Worm (Caenorhabditis elegans): Measurements from ENCODE around the gene C06E2.2.

ce11 chrX:8929688-8930087 lies 50.2 kb downstream of the C06E2.2 start:
- TF ChIP-seq nhr-76 (tag; optimal IDR thresholded peaks at IDR 0.05) (no peak), elt-3 (tag; optimal IDR thresholded peaks at IDR 0.05) (no peak), lin-13 (tag; optimal IDR thresholded peaks at IDR 0.05) (no peak), lsy-2 (tag; optimal IDR thresholded peaks at IDR 0.05) (no peak), pha-4 (tag; optimal IDR thresholded peaks at IDR 0.05) (no peak), drap-1 (GFP tag; optimal IDR thresholded peaks at IDR 0.05) (no peak), sem-2 (GFP tag; optimal IDR thresholded peaks at IDR 0.05) (no peak), mls-2 (tag; optimal IDR thresholded peaks at IDR 0.05) (no peak), zip-8 (tag; optimal IDR thresholded peaks at IDR 0.05) (no peak), ces-1 (GFP tag; optimal IDR thresholded peaks at IDR 0.05) (no peak), snpc-4 (tag; optimal IDR thresholded peaks at IDR 0.05) (no peak), hlh-1 (tag; optimal IDR thresholded peaks at IDR 0.05) (no peak)

Measured in whole organism, mixed stage, embryonic.